Fruit fly (Drosophila melanogaster): ENCODE measurements around the gene nerfin-1.

- TF ChIP-seq pan (optimal IDR thresholded peaks at IDR 0.05) (no peak), tai (GFP tag; optimal IDR thresholded peaks at IDR 0.05) (no peak), jim (GFP tag; optimal IDR thresholded peaks at IDR 0.05) (no peak), foxo (GFP tag; optimal IDR thresholded peaks at IDR 0.05) (no peak), usp (GFP tag; optimal IDR thresholded peaks at IDR 0.05) (no peak), ey (GFP tag; optimal IDR thresholded peaks at IDR 0.05) (no peak), Rel (GFP tag; optimal IDR thresholded peaks at IDR 0.05) (no peak), Rel (tag; optimal IDR thresholded peaks at IDR 0.05) (no peak), dl (GFP tag; optimal IDR thresholded peaks at IDR 0.05; ENCODE audit: insufficient read depth in 1 of 2, partially characterized antibody in 2 of 2) (no peak)
Measured at dm6 chr3L:882236-882891, 26.5 kb upstream of the nerfin-1 start.
